Fruit fly (Drosophila melanogaster) whole organism, prepupa: ENCODE data around the gene cana.

Experiments used
- CG3032 ChIP-seq: fragments of 200-800 bp; optimal IDR thresholded peaks from 2 replicates; lab custom pipeline; 2019; ENCODE audit warnings: missing biosample characterization, mild to moderate bottlenecking, missing genetic modification characterization, moderate library complexity
- CG34406 ChIP-seq: fragments of 200-800 bp; sonication (Bioruptor generic); optimal IDR thresholded peaks from 3 replicates; lab custom pipeline; 2016; ENCODE audit warnings: missing biosample characterization, missing genetic modification characterization
- Gug ChIP-seq: fragments of 200-800 bp; sonication (Bioruptor generic); IDR thresholded peaks from 2 replicates; pipeline ENCODE4 v1.3.6; 2022; ENCODE audit warnings: missing biosample characterization, missing genetic modification characterization
- Hr39 ChIP-seq: fragments of 200-800 bp; sonication (Bioruptor generic); optimal IDR thresholded peaks from 2 replicates; lab custom pipeline; 2016; ENCODE audit warnings: missing biosample characterization, missing genetic modification characterization
- Hr4 ChIP-seq: fragments of 200-800 bp; sonication (Bioruptor generic); optimal IDR thresholded peaks from 3 replicates; lab custom pipeline; 2016; ENCODE audit warnings: missing biosample characterization, missing genetic modification characterization
- dsx ChIP-seq: fragments of 200-800 bp; optimal IDR thresholded peaks from 3 replicates; lab custom pipeline; 2019; ENCODE audit warnings: missing biosample characterization, mild to moderate bottlenecking, missing genetic modification characterization, moderate library complexity; ENCODE audit not compliant: poor library complexity, severe bottlenecking
- pdm3 ChIP-seq: fragments of 200-800 bp; sonication (Bioruptor generic); optimal IDR thresholded peaks from 3 replicates; lab custom pipeline; 2016; ENCODE audit warnings: missing biosample characterization, missing genetic modification characterization
- spab ChIP-seq: fragments of 200-800 bp; sonication (Bioruptor generic); optimal IDR thresholded peaks from 2 replicates; lab custom pipeline; 2017; ENCODE audit warnings: missing biosample characterization, mild to moderate bottlenecking, missing genetic modification characterization, missing genetic modification reagents

dm6 chr2L:11249376-11249775 lies 20.2 kb upstream of the cana start:
- TF ChIP-seq Hr4: no peak
- TF ChIP-seq dsx (GFP tag; lab: Kevin White, UChicago): no peak
- no peak for TF ChIP-seq Hr39
- TF ChIP-seq spab: no peak
- TF ChIP-seq CG3032 (tag; lab: Kevin White, UChicago): no peak
- TF ChIP-seq pdm3 (GFP tag; lab: Kevin White, UChicago): no peak
- no peak for TF ChIP-seq CG34406 (GFP tag; lab: Kevin White, UChicago)
- TF ChIP-seq Gug (GFP tag; lab: Robert Waterston, UW): no peak
